Fruit fly (Drosophila melanogaster) whole organism, embryonic: Measurements from ENCODE around the gene GluProRS.

Experiments
- Adf1 ChIP-seq: fragments of 200-800 bp; sonication (Bioruptor generic); IDR thresholded peaks from 2 replicates; pipeline ENCODE4 v1.3.6; 2022; ENCODE audit warnings: missing biosample characterization, missing genetic modification characterization
- Bgb ChIP-seq: fragments of 200-800 bp; sonication (Bioruptor generic); IDR thresholded peaks from 2 replicates; pipeline ENCODE4 v1.3.6; 2022; ENCODE audit warnings: missing biosample characterization, missing genetic modification characterization; ENCODE audit not compliant: partially characterized antibody
- BtbVII ChIP-seq: fragments of 200-800 bp; sonication (Bioruptor generic); optimal IDR thresholded peaks from 3 replicates; lab custom pipeline; 2017; ENCODE audit warnings: missing biosample characterization, mild to moderate bottlenecking, missing genetic modification characterization
- CG10209 ChIP-seq: fragments of 200-800 bp; sonication (Bioruptor generic); optimal IDR thresholded peaks from 3 replicates; lab custom pipeline; 2017; ENCODE audit warnings: missing biosample characterization, mild to moderate bottlenecking, missing genetic modification characterization, missing genetic modification reagents
- CG10321 ChIP-seq: fragments of 200-800 bp; sonication (Bioruptor generic); IDR thresholded peaks from 2 replicates; pipeline ENCODE4 v1.3.6; 2022; ENCODE audit warnings: missing biosample characterization, missing genetic modification characterization
- CG10462 ChIP-seq: fragments of 200-800 bp; sonication (Bioruptor generic); optimal IDR thresholded peaks from 2 replicates; lab custom pipeline; 2016; ENCODE audit warnings: missing biosample characterization, missing genetic modification characterization
- CG11560 ChIP-seq: fragments of 200-800 bp; sonication (Bioruptor generic); IDR thresholded peaks from 3 replicates; pipeline ENCODE4 v1.3.6; 2022; ENCODE audit warnings: missing biosample characterization, missing genetic modification characterization
- CG11695 ChIP-seq: fragments of 200-800 bp; sonication (Bioruptor generic); IDR thresholded peaks from 3 replicates; pipeline ENCODE4 v1.3.6; 2022; ENCODE audit warnings: missing biosample characterization, missing genetic modification characterization
- CG12769 ChIP-seq: fragments of 200-800 bp; sonication (Bioruptor generic); optimal IDR thresholded peaks from 2 replicates; lab custom pipeline; 2019; ENCODE audit warnings: missing biosample characterization, mild to moderate bottlenecking, missing genetic modification characterization, moderate library complexity
- CG14050 ChIP-seq: fragments of 200-800 bp; sonication (Bioruptor generic); IDR thresholded peaks from 3 replicates; pipeline ENCODE4 v1.3.6; 2022; ENCODE audit warnings: missing biosample characterization, missing genetic modification characterization
- CG14965 ChIP-seq: fragments of 200-800 bp; sonication (Bioruptor generic); optimal IDR thresholded peaks from 2 replicates; lab custom pipeline; 2016; ENCODE audit warnings: missing biosample characterization, missing genetic modification characterization, borderline replicate concordance
- CG17912 ChIP-seq: fragments of 200-800 bp; sonication (Bioruptor generic); optimal IDR thresholded peaks from 2 replicates; lab custom pipeline; 2018; ENCODE audit warnings: missing biosample characterization, mild to moderate bottlenecking, missing genetic modification characterization
- CG18599 ChIP-seq: fragments of 200-800 bp; sonication (Bioruptor generic); optimal IDR thresholded peaks from 3 replicates; lab custom pipeline; 2017; ENCODE audit warnings: missing biosample characterization, missing genetic modification characterization, mild to moderate bottlenecking, moderate library complexity, missing genetic modification reagents
- CG2889 ChIP-seq: fragments of 200-800 bp; sonication (Bioruptor generic); IDR thresholded peaks from 3 replicates; pipeline ENCODE4 v1.3.6; 2022; ENCODE audit warnings: missing biosample characterization, missing genetic modification characterization
- CG31441 ChIP-seq: fragments of 200-800 bp; sonication (Bioruptor generic); IDR thresholded peaks from 2 replicates; pipeline ENCODE4 v1.3.6; 2022; ENCODE audit warnings: missing biosample characterization, missing genetic modification characterization
- CG34376 ChIP-seq: fragments of 200-800 bp; sonication (Bioruptor generic); optimal IDR thresholded peaks from 2 replicates; lab custom pipeline; 2018; ENCODE audit warnings: missing biosample characterization, mild to moderate bottlenecking, missing genetic modification characterization
- CG8290 ChIP-seq, 3 experiments: fragments of 200-800 bp; sonication (Bioruptor generic); optimal IDR thresholded peaks; 2 replicates each; lab custom pipeline; 2016 to 2019; ENCODE audit warnings: missing biosample characterization in 3 of 3, missing genetic modification characterization in 3 of 3, mild to moderate bottlenecking in 2 of 3, moderate library complexity in 1 of 3
- CTCF ChIP-seq: fragments of 200-800 bp; sonication (Bioruptor generic); optimal IDR thresholded peaks from 2 replicates; lab custom pipeline; 2017; ENCODE audit warnings: missing biosample characterization, mild to moderate bottlenecking, missing genetic modification characterization, moderate library complexity
- Dbx ChIP-seq: fragments of 200-800 bp; sonication (Bioruptor generic); IDR thresholded peaks from 3 replicates; pipeline ENCODE4 v1.3.6; 2022; ENCODE audit warnings: missing biosample characterization, missing genetic modification characterization
- Doc3 ChIP-seq: fragments of 200-800 bp; sonication (Bioruptor generic); IDR thresholded peaks from 3 replicates; pipeline ENCODE4 v1.3.6; 2022; ENCODE audit warnings: missing biosample characterization, missing genetic modification characterization; ENCODE audit not compliant: partially characterized antibody
- Ets97D ChIP-seq: fragments of 200-800 bp; sonication (Bioruptor generic); optimal IDR thresholded peaks from 3 replicates; lab custom pipeline; 2016; ENCODE audit warnings: missing biosample characterization, missing genetic modification characterization
- Lhr ChIP-seq: fragments of 200-800 bp; sonication (Bioruptor generic); optimal IDR thresholded peaks from 3 replicates; lab custom pipeline; 2017; ENCODE audit warnings: mild to moderate bottlenecking, missing biosample characterization, missing genetic modification reagents, missing genetic modification characterization
- MESR4 ChIP-seq: fragments of 200-800 bp; sonication (Bioruptor generic); optimal IDR thresholded peaks from 2 replicates; lab custom pipeline; 2018; ENCODE audit warnings: missing biosample characterization, mild to moderate bottlenecking, missing genetic modification characterization, moderate library complexity
- Med ChIP-seq: fragments of 200-800 bp; sonication (Bioruptor generic); peaks from one replicate; lab custom pipeline; 2016; ENCODE audit warnings: missing biosample characterization, missing genetic modification characterization, mild to moderate bottlenecking, inconsistent platforms, moderate library complexity
- Nf-YC ChIP-seq: fragments of 200-800 bp; optimal IDR thresholded peaks from 3 replicates; lab custom pipeline; 2019; ENCODE audit warnings: missing biosample characterization, mild to moderate bottlenecking, missing genetic modification characterization, moderate library complexity
- Rfx ChIP-seq: fragments of 200-800 bp; sonication (Bioruptor generic); IDR thresholded peaks from 2 replicates; pipeline ENCODE4 v1.3.6; 2022; ENCODE audit warnings: missing biosample characterization, missing genetic modification characterization
- YL-1 ChIP-seq: fragments of 200-800 bp; sonication (Bioruptor generic); optimal IDR thresholded peaks from 3 replicates; lab custom pipeline; 2017; ENCODE audit warnings: missing biosample characterization, mild to moderate bottlenecking, missing genetic modification characterization
- ash1 ChIP-seq: fragments of 200-800 bp; sonication (Bioruptor generic); optimal IDR thresholded peaks from 2 replicates; lab custom pipeline; 2018; ENCODE audit warnings: missing biosample characterization, mild to moderate bottlenecking, missing genetic modification characterization
- cg ChIP-seq: fragments of 200-800 bp; sonication (Bioruptor generic); optimal IDR thresholded peaks from 3 replicates; lab custom pipeline; 2019; ENCODE audit warnings: missing biosample characterization, mild to moderate bottlenecking, missing genetic modification characterization, moderate library complexity
- chm ChIP-seq: fragments of 200-800 bp; sonication (Bioruptor generic); IDR thresholded peaks from 2 replicates; pipeline ENCODE4 v1.3.6; 2022; ENCODE audit warnings: missing biosample characterization, missing genetic modification characterization
- emc ChIP-seq: fragments of 200-800 bp; sonication (Bioruptor generic); optimal IDR thresholded peaks from 2 replicates; lab custom pipeline; 2016; ENCODE audit warnings: missing biosample characterization, missing genetic modification characterization
- gfzf ChIP-seq: fragments of 200-800 bp; sonication (Bioruptor generic); optimal IDR thresholded peaks from 2 replicates; lab custom pipeline; 2016; ENCODE audit warnings: missing biosample characterization, mild to moderate bottlenecking, missing genetic modification characterization, moderate library complexity
- kah ChIP-seq: fragments of 200-800 bp; sonication (Bioruptor generic); optimal IDR thresholded peaks from 2 replicates; lab custom pipeline; 2018; ENCODE audit warnings: missing biosample characterization, mild to moderate bottlenecking, missing genetic modification characterization
- kni ChIP-seq: fragments of 200-800 bp; sonication (Bioruptor generic); optimal IDR thresholded peaks from 3 replicates; lab custom pipeline; 2017; ENCODE audit warnings: mild to moderate bottlenecking, missing biosample characterization, missing genetic modification reagents, missing genetic modification characterization
- lab ChIP-seq: fragments of 200-800 bp; sonication (Bioruptor generic); optimal IDR thresholded peaks from 3 replicates; lab custom pipeline; 2017; ENCODE audit warnings: missing biosample characterization, missing genetic modification characterization, mild to moderate bottlenecking, moderate library complexity, missing genetic modification reagents
- lmd ChIP-seq: fragments of 200-800 bp; sonication (Bioruptor generic); IDR thresholded peaks from 2 replicates; pipeline ENCODE4 v1.3.6; 2022; ENCODE audit warnings: missing biosample characterization, missing genetic modification characterization
- nerfin-1 ChIP-seq: fragments of 200-800 bp; sonication (Bioruptor generic); optimal IDR thresholded peaks from 3 replicates; lab custom pipeline; 2019; ENCODE audit warnings: missing biosample characterization, mild to moderate bottlenecking, missing genetic modification characterization, moderate library complexity
- pb ChIP-seq: fragments of 200-800 bp; sonication (Bioruptor generic); optimal IDR thresholded peaks from 3 replicates; lab custom pipeline; 2016; ENCODE audit warnings: missing biosample characterization, missing genetic modification characterization
- prd ChIP-seq, 3 experiments: fragments of >200 bp in 2 of 3; fragments of 200-800 bp in 1 of 3; sonication (Bioruptor generic) in 1 of 3; optimal IDR thresholded peaks in 2 of 3; IDR thresholded peaks in 1 of 3; 2 replicates in 2 of 3; 3 replicates in 1 of 3; pipeline versions ENCODE4 v1.3.6 to Lab custom; 2017 to 2022; ENCODE audit warnings: missing biosample characterization in 1 of 3, missing genetic modification characterization in 1 of 3
- pzg ChIP-seq: fragments of 200-800 bp; sonication (Bioruptor generic); optimal IDR thresholded peaks from 3 replicates; lab custom pipeline; 2018; ENCODE audit warnings: missing biosample characterization, mild to moderate bottlenecking, missing genetic modification characterization, moderate library complexity
- ranshi ChIP-seq: fragments of 200-800 bp; sonication (Bioruptor generic); IDR thresholded peaks from 2 replicates; pipeline ENCODE4 v1.3.6; 2022; ENCODE audit warnings: missing biosample characterization, missing genetic modification characterization
- scrt ChIP-seq: fragments of 200-800 bp; sonication (Bioruptor generic); optimal IDR thresholded peaks from 2 replicates; lab custom pipeline; 2018; ENCODE audit warnings: missing biosample characterization, mild to moderate bottlenecking, missing genetic modification characterization, moderate library complexity
- sna ChIP-seq: fragments of 200-800 bp; sonication (Bioruptor generic); IDR thresholded peaks from 2 replicates; pipeline ENCODE4 v1.3.6; 2022; ENCODE audit warnings: missing biosample characterization, missing genetic modification characterization; ENCODE audit not compliant: partially characterized antibody
- stwl ChIP-seq: fragments of 200-800 bp; sonication (Bioruptor generic); optimal IDR thresholded peaks from 3 replicates; lab custom pipeline; 2018; ENCODE audit warnings: missing biosample characterization, mild to moderate bottlenecking, missing genetic modification characterization, moderate library complexity
- toy ChIP-seq: fragments of 200-800 bp; sonication (Bioruptor generic); IDR thresholded peaks from 2 replicates; pipeline ENCODE4 v1.3.6; 2022; ENCODE audit warnings: missing biosample characterization, missing genetic modification characterization

The GluProRS gene

DNA sequence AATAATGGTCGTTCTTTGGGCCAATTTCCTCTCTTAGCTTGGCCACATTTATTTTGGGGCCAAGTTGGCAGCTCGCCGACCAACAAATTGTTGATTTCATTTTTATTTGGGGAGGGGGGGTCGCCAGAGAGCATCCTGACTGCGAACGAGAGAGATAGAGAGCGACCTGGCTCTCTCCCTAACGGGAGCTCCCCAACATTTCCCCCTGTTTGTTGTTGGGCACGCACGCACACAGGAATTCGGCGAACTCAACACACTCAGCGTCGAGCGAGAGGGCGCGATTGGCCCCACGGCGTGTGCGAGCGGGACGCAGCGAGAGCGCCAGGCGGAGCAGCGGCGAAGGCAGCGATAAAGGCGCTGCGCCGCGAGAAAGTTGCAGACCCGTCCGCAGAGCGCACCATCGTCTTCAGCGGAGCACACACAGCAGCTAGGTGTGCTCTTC is 4.6 kb upstream of the GluProRS start, which contains the start of gene CG31140 (continued):
- TF ChIP-seq CG14050 (GFP tag; lab: Robert Waterston, UW) (no peak), Nf-YC (tag; lab: Kevin White, UChicago) (peak; percentile 48), pb (GFP tag; lab: Kevin White, UChicago) (peak; percentile 43), CG2889 (GFP tag; lab: Robert Waterston, UW) (no peak), CG11695 (0 out of 3 replicates have a peak, but pooled peaks have one; percentile 28), Med (GFP tag; lab: Kevin White, UChicago) (peak; percentile 79), BtbVII (GFP tag; lab: Kevin White, UChicago) (peak; percentile 12), prd (optimal IDR thresholded peaks at IDR 0.05; lab: Kevin White, UChicago) (no peak), prd (GFP tag; IDR thresholded peaks at IDR 0.05; lab: Robert Waterston, UW) (no peak), CG11560 (no peak), CG8290 (GFP tag; optimal IDR thresholded peaks at IDR 0.05; lab: Kevin White, UChicago) (peak; percentile 36), CG8290 (tag; optimal IDR thresholded peaks at IDR 0.05; lab: Kevin White, UChicago) (peak; percentile 50 to 64), MESR4 (GFP tag; lab: Kevin White, UChicago) (peak; percentile 12), ranshi (peak; percentile 19; the same call in 1 of the 2 replicates), Lhr (GFP tag; lab: Kevin White, UChicago) (peak; percentile 7), scrt (peak; percentile 97), Dbx (GFP tag; lab: Robert Waterston, UW) (0 out of 3 replicates have a peak, but pooled peaks have one; percentile 23), Doc3 (GFP tag; lab: Robert Waterston, UW) (peak; percentile 30; the same call in 1 of the 3 replicates), kni (GFP tag; lab: Kevin White, UChicago) (no peak), nerfin-1 (tag; lab: Kevin White, UChicago) (peak; percentile 44), CG10209 (GFP tag; lab: Kevin White, UChicago) (no peak), CG17912 (GFP tag; lab: Kevin White, UChicago) (no peak), CG10462 (GFP tag; lab: Kevin White, UChicago) (no peak), emc (GFP tag; lab: Kevin White, UChicago) (no peak), toy (GFP tag; lab: Robert Waterston, UW) (0 out of 2 replicates have a peak, but pooled peaks have one; percentile 32), pzg (GFP tag; lab: Kevin White, UChicago) (peak; percentile 43), ash1 (no peak), CG12769 (tag; lab: Kevin White, UChicago) (peak; percentile 76), CG14965 (no peak), YL-1 (peak; percentile 23), CG34376 (GFP tag; lab: Kevin White, UChicago) (peak; percentile 58), CG18599 (peak; percentile 49), stwl (tag; lab: Kevin White, UChicago) (peak; percentile 34), lab (GFP tag; lab: Kevin White, UChicago) (peak; percentile 26), CG31441 (GFP tag; lab: Robert Waterston, UW) (no peak), Ets97D (no peak), lmd (GFP tag; lab: Robert Waterston, UW) (no peak), CG10321 (GFP tag; lab: Robert Waterston, UW) (peak; percentile 70), Rfx (GFP tag; lab: Robert Waterston, UW) (0 out of 2 replicates have a peak, but pooled peaks have one; percentile 9), CTCF (GFP tag; lab: Kevin White, UChicago) (peak; percentile 31), Adf1 (GFP tag; lab: Robert Waterston, UW) (peak; percentile 91), gfzf (peak; percentile 55), Bgb (GFP tag; lab: Robert Waterston, UW) (peak; percentile 30; the same call in 1 of the 2 replicates), chm (GFP tag; lab: Robert Waterston, UW) (peak; percentile 61; the same call in 1 of the 2 replicates), sna (GFP tag; lab: Robert Waterston, UW) (0 out of 2 replicates have a peak, but pooled peaks have one; percentile 13), kah (peak; percentile 27), cg (peak; percentile 58)
